Fruit fly (Drosophila melanogaster) whole organism, embryonic: ENCODE results near the gene CG31926.
A peak's percentile ranks its signal among the peaks of the same experiment; 100 is the strongest.

Source experiments
- ATbp ChIP-seq: fragments of 200-800 bp; sonication (Bioruptor generic); optimal IDR thresholded peaks from 2 replicates; lab custom pipeline; 2017; ENCODE audit warnings: missing biosample characterization, mild to moderate bottlenecking, missing genetic modification characterization, missing genetic modification reagents
- C15 ChIP-seq: fragments of 200-800 bp; sonication (Bioruptor generic); IDR thresholded peaks from 3 replicates; pipeline ENCODE4 v1.3.6; 2022; ENCODE audit warnings: missing biosample characterization, missing genetic modification characterization
- CG10209 ChIP-seq: fragments of 200-800 bp; sonication (Bioruptor generic); optimal IDR thresholded peaks from 3 replicates; lab custom pipeline; 2017; ENCODE audit warnings: missing biosample characterization, mild to moderate bottlenecking, missing genetic modification characterization, missing genetic modification reagents
- CG12219 ChIP-seq: fragments of 200-800 bp; sonication (Bioruptor generic); optimal IDR thresholded peaks from 3 replicates; lab custom pipeline; 2018; ENCODE audit warnings: missing biosample characterization, mild to moderate bottlenecking, missing genetic modification characterization
- CG12236 ChIP-seq: fragments of 200-800 bp; sonication (Bioruptor generic); optimal IDR thresholded peaks from 2 replicates; lab custom pipeline; 2016; ENCODE audit warnings: missing biosample characterization, missing genetic modification characterization
- CG12391 ChIP-seq: fragments of 200-800 bp; sonication (Bioruptor generic); optimal IDR thresholded peaks from 3 replicates; lab custom pipeline; 2018; ENCODE audit warnings: missing biosample characterization, mild to moderate bottlenecking, missing genetic modification characterization, moderate library complexity
- CG13624 ChIP-seq: fragments of 200-800 bp; sonication (Bioruptor generic); optimal IDR thresholded peaks from 2 replicates; lab custom pipeline; 2016; ENCODE audit warnings: missing biosample characterization, missing genetic modification characterization
- CG14050 ChIP-seq: fragments of 200-800 bp; sonication (Bioruptor generic); IDR thresholded peaks from 3 replicates; pipeline ENCODE4 v1.3.6; 2022; ENCODE audit warnings: missing biosample characterization, missing genetic modification characterization
- CG14860 ChIP-seq: fragments of 200-800 bp; sonication (Bioruptor generic); IDR thresholded peaks from 3 replicates; pipeline ENCODE4 v1.3.6; 2022; ENCODE audit warnings: missing biosample characterization, missing genetic modification characterization; ENCODE audit not compliant: partially characterized antibody
- CG15011 ChIP-seq: fragments of 200-800 bp; sonication (Bioruptor generic); optimal IDR thresholded peaks from 3 replicates; lab custom pipeline; 2018; ENCODE audit warnings: missing biosample characterization, mild to moderate bottlenecking, missing genetic modification characterization
- CG16813 ChIP-seq: fragments of 200-800 bp; sonication (Bioruptor generic); IDR thresholded peaks from 3 replicates; pipeline ENCODE4 v1.3.6; 2022; ENCODE audit warnings: missing biosample characterization, missing genetic modification characterization; ENCODE audit not compliant: partially characterized antibody
- CG17328 ChIP-seq: fragments of 200-800 bp; sonication (Bioruptor generic); IDR thresholded peaks from 2 replicates; pipeline ENCODE4 v1.3.6; 2022; ENCODE audit warnings: missing biosample characterization, missing genetic modification characterization
- CG1832 ChIP-seq: fragments of 200-800 bp; sonication (Bioruptor generic); optimal IDR thresholded peaks from 2 replicates; lab custom pipeline; 2017; ENCODE audit warnings: missing biosample characterization, mild to moderate bottlenecking, missing genetic modification characterization, inconsistent platforms
- CG30020 ChIP-seq: fragments of 200-800 bp; optimal IDR thresholded peaks from 2 replicates; lab custom pipeline; 2019; ENCODE audit warnings: missing biosample characterization, mild to moderate bottlenecking, missing genetic modification characterization, moderate library complexity
- CG31388 ChIP-seq: fragments of 200-800 bp; sonication (Bioruptor generic); optimal IDR thresholded peaks from 2 replicates; lab custom pipeline; 2016; ENCODE audit warnings: missing biosample characterization, missing genetic modification characterization
- CG34224 ChIP-seq: fragments of 200-800 bp; sonication (Bioruptor generic); IDR thresholded peaks from 3 replicates; pipeline ENCODE4 v1.3.6; 2022; ENCODE audit warnings: missing biosample characterization, missing genetic modification characterization; ENCODE audit not compliant: partially characterized antibody
- CG42726 ChIP-seq: fragments of 200-800 bp; sonication (Bioruptor generic); IDR thresholded peaks from 2 replicates; pipeline ENCODE4 v1.3.6; 2022; ENCODE audit warnings: missing biosample characterization, missing genetic modification characterization; ENCODE audit not compliant: partially characterized antibody
- CG4328 ChIP-seq: fragments of 200-800 bp; sonication (Bioruptor generic); optimal IDR thresholded peaks from 3 replicates; lab custom pipeline; 2017; ENCODE audit warnings: missing biosample characterization, missing genetic modification reagents, missing genetic modification characterization
- CG6272 ChIP-seq: fragments of 200-800 bp; sonication (Bioruptor generic); IDR thresholded peaks from 2 replicates; pipeline ENCODE4 v1.3.6; 2022; ENCODE audit warnings: missing biosample characterization, missing genetic modification characterization
- CG8290 ChIP-seq, 3 experiments: fragments of 200-800 bp; sonication (Bioruptor generic); optimal IDR thresholded peaks; 2 replicates each; lab custom pipeline; 2016 to 2019; ENCODE audit warnings: missing biosample characterization in 3 of 3, missing genetic modification characterization in 3 of 3, mild to moderate bottlenecking in 2 of 3, moderate library complexity in 1 of 3
- CG8388 ChIP-seq: fragments of 200-800 bp; sonication (Bioruptor generic); optimal IDR thresholded peaks from 2 replicates; lab custom pipeline; 2019; ENCODE audit warnings: missing biosample characterization, mild to moderate bottlenecking, missing genetic modification characterization, moderate library complexity
- CG8944 ChIP-seq: fragments of 200-800 bp; sonication (Bioruptor generic); optimal IDR thresholded peaks from 3 replicates; lab custom pipeline; 2016; ENCODE audit warnings: missing biosample characterization, missing genetic modification characterization
- MESR4 ChIP-seq: fragments of 200-800 bp; sonication (Bioruptor generic); optimal IDR thresholded peaks from 2 replicates; lab custom pipeline; 2018; ENCODE audit warnings: missing biosample characterization, mild to moderate bottlenecking, missing genetic modification characterization, moderate library complexity
- NC2α ChIP-seq: fragments of 200-800 bp; sonication (Bioruptor generic); optimal IDR thresholded peaks from 2 replicates; lab custom pipeline; 2016; ENCODE audit warnings: missing biosample characterization, missing genetic modification characterization
- Usf ChIP-seq: fragments of 200-800 bp; sonication (Bioruptor generic); optimal IDR thresholded peaks from 2 replicates; lab custom pipeline; 2017; ENCODE audit warnings: missing genotype, missing biosample characterization, missing genetic modification characterization
- Xbp1 ChIP-seq: fragments of 200-800 bp; sonication (Bioruptor generic); optimal IDR thresholded peaks from 3 replicates; lab custom pipeline; 2016; ENCODE audit warnings: missing biosample characterization, mild to moderate bottlenecking, missing genetic modification characterization
- ab ChIP-seq: fragments of 200-800 bp; sonication (Bioruptor generic); optimal IDR thresholded peaks from 2 replicates; lab custom pipeline; 2016; ENCODE audit warnings: missing biosample characterization, missing genetic modification characterization
- ara ChIP-seq: fragments of 200-800 bp; sonication (Bioruptor generic); IDR thresholded peaks from 2 replicates; pipeline ENCODE4 v1.3.6; 2022; ENCODE audit warnings: missing biosample characterization, missing genetic modification characterization
- br ChIP-seq: fragments of >200 bp; optimal IDR thresholded peaks from 2 replicates; lab custom pipeline; 2017
- cad ChIP-seq: fragments of >200 bp; optimal IDR thresholded peaks from 2 replicates; lab custom pipeline; 2017; ENCODE audit warnings: missing biosample characterization, missing genetic modification characterization
- chm ChIP-seq: fragments of 200-800 bp; sonication (Bioruptor generic); IDR thresholded peaks from 2 replicates; pipeline ENCODE4 v1.3.6; 2022; ENCODE audit warnings: missing biosample characterization, missing genetic modification characterization
- corto ChIP-seq: fragments of 200-800 bp; sonication (Bioruptor generic); optimal IDR thresholded peaks from 2 replicates; lab custom pipeline; 2016; ENCODE audit warnings: missing biosample characterization, mild to moderate bottlenecking, missing genetic modification characterization, moderate library complexity
- crp ChIP-seq, 2 experiments: fragments of 200-800 bp; sonication (Bioruptor generic); optimal IDR thresholded peaks; 2 replicates in 1 of 2; 3 replicates in 1 of 2; lab custom pipeline; 2017; ENCODE audit warnings: missing biosample characterization in 2 of 2, missing genetic modification characterization in 2 of 2, mild to moderate bottlenecking in 1 of 2, moderate library complexity in 1 of 2
- dm ChIP-seq: fragments of 200-800 bp; sonication (Bioruptor generic); optimal IDR thresholded peaks from 3 replicates; lab custom pipeline; 2016; ENCODE audit warnings: missing biosample characterization, missing genetic modification characterization
- gcm2 ChIP-seq: fragments of 200-800 bp; sonication (Bioruptor generic); optimal IDR thresholded peaks from 2 replicates; lab custom pipeline; 2016; ENCODE audit warnings: missing biosample characterization, missing genetic modification characterization
- grau ChIP-seq: fragments of 200-800 bp; optimal IDR thresholded peaks from 3 replicates; lab custom pipeline; 2019; ENCODE audit warnings: missing biosample characterization, mild to moderate bottlenecking, missing genetic modification characterization, moderate library complexity
- ind ChIP-seq: fragments of 200-800 bp; sonication (Bioruptor generic); optimal IDR thresholded peaks from 3 replicates; lab custom pipeline; 2016; ENCODE audit warnings: missing biosample characterization, missing genetic modification characterization
- jing ChIP-seq: fragments of 200-800 bp; sonication (Bioruptor generic); optimal IDR thresholded peaks from 2 replicates; lab custom pipeline; 2018; ENCODE audit warnings: missing biosample characterization, mild to moderate bottlenecking, missing genetic modification characterization
- jumu ChIP-seq: fragments of 200-800 bp; sonication (Bioruptor generic); optimal IDR thresholded peaks from 3 replicates; lab custom pipeline; 2016; ENCODE audit warnings: missing biosample characterization, missing genetic modification characterization
- kni ChIP-seq: fragments of 200-800 bp; sonication (Bioruptor generic); optimal IDR thresholded peaks from 3 replicates; lab custom pipeline; 2017; ENCODE audit warnings: mild to moderate bottlenecking, missing biosample characterization, missing genetic modification reagents, missing genetic modification characterization
- mld ChIP-seq: fragments of 200-800 bp; sonication (Bioruptor generic); IDR thresholded peaks from 3 replicates; pipeline ENCODE4 v1.3.6; 2022; ENCODE audit warnings: missing biosample characterization, missing genetic modification characterization; ENCODE audit not compliant: partially characterized antibody
- oc ChIP-seq: fragments of 200-800 bp; sonication (Bioruptor generic); optimal IDR thresholded peaks from 2 replicates; lab custom pipeline; 2018; ENCODE audit warnings: missing biosample characterization, mild to moderate bottlenecking, missing genetic modification characterization, moderate library complexity
- run ChIP-seq: fragments of 200-800 bp; sonication (Bioruptor generic); optimal IDR thresholded peaks from 3 replicates; lab custom pipeline; 2018; ENCODE audit warnings: missing biosample characterization, mild to moderate bottlenecking, missing genetic modification characterization
- sqz ChIP-seq: fragments of 200-800 bp; sonication (Bioruptor generic); optimal IDR thresholded peaks from 3 replicates; lab custom pipeline; 2018; ENCODE audit warnings: missing biosample characterization, mild to moderate bottlenecking, missing genetic modification characterization
- sr ChIP-seq: fragments of 200-800 bp; sonication (Bioruptor generic); IDR thresholded peaks from 3 replicates; pipeline ENCODE4 v1.3.6; 2022; ENCODE audit warnings: missing biosample characterization, missing genetic modification characterization
- tin ChIP-seq: fragments of 200-800 bp; sonication (Bioruptor generic); optimal IDR thresholded peaks from 3 replicates; lab custom pipeline; 2016; ENCODE audit warnings: missing biosample characterization, missing genetic modification characterization
- toy ChIP-seq: fragments of 200-800 bp; sonication (Bioruptor generic); IDR thresholded peaks from 2 replicates; pipeline ENCODE4 v1.3.6; 2022; ENCODE audit warnings: missing biosample characterization, missing genetic modification characterization
- trh ChIP-seq: fragments of 200-800 bp; sonication (Bioruptor generic); optimal IDR thresholded peaks from 2 replicates; lab custom pipeline; 2016; ENCODE audit warnings: missing biosample characterization, missing genetic modification characterization
- tx ChIP-seq: fragments of 200-800 bp; sonication (Bioruptor generic); optimal IDR thresholded peaks from 2 replicates; lab custom pipeline; 2016; ENCODE audit warnings: missing biosample characterization, missing genetic modification characterization
- wek ChIP-seq: fragments of 200-800 bp; sonication (Bioruptor generic); optimal IDR thresholded peaks from 3 replicates; lab custom pipeline; 2018; ENCODE audit warnings: missing biosample characterization, mild to moderate bottlenecking, missing genetic modification characterization, moderate library complexity

The CG31926 gene

dm6 chr2L:1485975-1486665, 9.1 kb upstream of the CG31926 start (continued):
- no peak for TF ChIP-seq CG12236 (GFP tag; lab: Kevin White, UChicago)
- TF ChIP-seq CG8944, result no peak
- no peak for TF ChIP-seq tx (GFP tag; lab: Kevin White, UChicago)
- TF ChIP-seq CG12219 (GFP tag; lab: Kevin White, UChicago), result no peak
- TF ChIP-seq jing (GFP tag; lab: Kevin White, UChicago), result no peak
- no peak for TF ChIP-seq CG4328
- no peak for TF ChIP-seq ab (GFP tag; lab: Kevin White, UChicago)
- TF ChIP-seq CG42726 (GFP tag; lab: Robert Waterston, UW), result no peak
- TF ChIP-seq CG17328 (GFP tag; lab: Robert Waterston, UW), result no peak
- no peak for TF ChIP-seq CG15011
- no peak for TF ChIP-seq jumu (GFP tag; lab: Kevin White, UChicago)
- no peak for TF ChIP-seq grau (tag; lab: Kevin White, UChicago)
- no peak for TF ChIP-seq toy
- TF ChIP-seq ATbp, result no peak
- TF ChIP-seq CG14860, result no peak
- no peak for TF ChIP-seq CG16813 (GFP tag; lab: Robert Waterston, UW)
- TF ChIP-seq CG31388 (GFP tag; lab: Kevin White, UChicago), result no peak
- TF ChIP-seq CG12391 (tag; lab: Kevin White, UChicago), result no peak
- TF ChIP-seq br (lab: Kevin White, UChicago), result no peak
- TF ChIP-seq gcm2 (GFP tag; lab: Kevin White, UChicago), result no peak
- TF ChIP-seq cad (GFP tag; lab: Kevin White, UChicago), result peak; percentile 18
- no peak for TF ChIP-seq CG34224 (GFP tag; lab: Robert Waterston, UW)
- TF ChIP-seq sqz (GFP tag; lab: Kevin White, UChicago), result no peak
- no peak for TF ChIP-seq kni (GFP tag; lab: Kevin White, UChicago)
- TF ChIP-seq CG10209 (GFP tag; lab: Kevin White, UChicago), result no peak
- no peak for TF ChIP-seq CG6272 (GFP tag; lab: Robert Waterston, UW)
- no peak for TF ChIP-seq CG1832 (GFP tag; lab: Kevin White, UChicago)
- TF ChIP-seq CG8388 (GFP tag; lab: Kevin White, UChicago), result peak; percentile 88
- no peak for TF ChIP-seq corto
- TF ChIP-seq CG13624 (GFP tag; lab: Kevin White, UChicago), result no peak
- no peak for TF ChIP-seq MESR4 (GFP tag; lab: Kevin White, UChicago)
- TF ChIP-seq tin (GFP tag; lab: Kevin White, UChicago), result no peak
- TF ChIP-seq CG14050 (GFP tag; lab: Robert Waterston, UW), result no peak
- no peak for TF ChIP-seq run (tag; lab: Kevin White, UChicago)
- TF ChIP-seq dm, result no peak
- TF ChIP-seq wek, result no peak
- TF ChIP-seq NC2α (GFP tag; lab: Kevin White, UChicago), result no peak
- no peak for TF ChIP-seq sr (GFP tag; lab: Robert Waterston, UW)
- no peak for TF ChIP-seq chm (GFP tag; lab: Robert Waterston, UW)
- peak; percentile 45; the same call in 1 of the 2 replicates for TF ChIP-seq ara (GFP tag; lab: Robert Waterston, UW)
- no peak for TF ChIP-seq mld (GFP tag; lab: Robert Waterston, UW)
- no peak for TF ChIP-seq CG8290 (GFP tag; optimal IDR thresholded peaks at IDR 0.05; lab: Kevin White, UChicago)
- peak in 1 of 2 experiments; percentile 28 for TF ChIP-seq CG8290 (tag; optimal IDR thresholded peaks at IDR 0.05; lab: Kevin White, UChicago)
- TF ChIP-seq ind (GFP tag; lab: Kevin White, UChicago), result peak; percentile 53
- 0 out of 3 replicates have a peak, but pooled peaks have one; percentile 42 for TF ChIP-seq C15 (GFP tag; lab: Robert Waterston, UW)
- no peak for TF ChIP-seq Xbp1 (GFP tag; lab: Kevin White, UChicago)
- TF ChIP-seq oc, result no peak
- TF ChIP-seq trh (GFP tag; lab: Kevin White, UChicago), result no peak
- no peak for TF ChIP-seq CG30020 (tag; lab: Kevin White, UChicago)
- no peak for TF ChIP-seq crp (GFP tag; optimal IDR thresholded peaks at IDR 0.05; lab: Kevin White, UChicago)
- no peak for TF ChIP-seq Usf (GFP tag; lab: Kevin White, UChicago)
